Worm (Caenorhabditis elegans): ENCODE results near the gene cyp-35A2.

ce11 chrV:7411695-7412094 is 47.7 kb upstream of the cyp-35A2 start, which contains the start of gene str-41:
- TF ChIP-seq dao-5 (tag; optimal IDR thresholded peaks at IDR 0.05) (no peak), him-1 (tag; optimal IDR thresholded peaks at IDR 0.05) (no peak), W03F9.2 (tag; optimal IDR thresholded peaks at IDR 0.05) (no peak)
